Fruit fly (Drosophila melanogaster): ENCODE measurements around the gene CG2003.
A peak's percentile ranks its signal among the peaks of the same experiment; 100 is the strongest.

DNA sequence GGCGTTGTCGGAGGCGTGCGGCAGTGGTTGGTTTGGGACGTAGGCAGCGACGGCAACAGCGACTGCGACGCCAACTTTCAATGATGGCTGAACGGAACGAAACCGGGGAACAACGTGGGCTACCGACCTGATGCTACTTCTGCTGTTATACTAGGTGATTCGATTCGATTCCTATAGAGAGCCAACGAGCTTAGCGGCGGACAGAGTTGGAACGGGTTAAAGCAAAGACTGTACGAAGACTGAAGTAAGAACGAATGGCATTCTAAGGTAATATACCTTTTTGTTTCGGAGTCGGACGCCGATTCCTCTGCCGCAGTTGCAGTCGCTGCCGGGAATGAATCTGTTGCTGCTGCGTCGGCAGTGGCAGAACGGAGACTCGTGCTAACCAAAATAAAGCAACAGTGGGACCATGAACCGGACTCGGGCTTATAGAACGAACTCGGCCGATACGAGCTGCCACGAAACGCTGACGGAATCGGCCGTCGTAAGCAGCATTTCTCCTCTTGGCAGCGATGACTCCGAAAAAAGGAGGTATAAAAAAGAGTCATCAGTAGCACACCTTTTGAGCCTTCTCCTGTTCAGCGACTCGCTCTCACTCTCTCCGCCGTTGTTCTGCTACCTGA lies 40.7 kb upstream of the CG2003 start:
- TF ChIP-seq Rel (GFP tag; optimal IDR thresholded peaks at IDR 0.05) = peak; percentile 70
- TF ChIP-seq Rel (tag; optimal IDR thresholded peaks at IDR 0.05) = no peak
- no peak for TF ChIP-seq rgr (GFP tag; optimal IDR thresholded peaks at IDR 0.05)
- no peak for TF ChIP-seq Hr78 (GFP tag; optimal IDR thresholded peaks at IDR 0.05)
- no peak for TF ChIP-seq dmrt93B (GFP tag; optimal IDR thresholded peaks at IDR 0.05)
- TF ChIP-seq br (GFP tag; optimal IDR thresholded peaks at IDR 0.05) = no peak
- no peak for TF ChIP-seq OdsH (GFP tag; optimal IDR thresholded peaks at IDR 0.05)
- TF ChIP-seq sage (GFP tag; optimal IDR thresholded peaks at IDR 0.05) = no peak

Data from whole organism, wandering third instar larva.